Fruit fly (Drosophila melanogaster) whole organism, adult: ENCODE data around the gene Sgs4.

Experiments used
- CG11617 ChIP-seq: fragments of 200-800 bp; sonication (Bioruptor generic); optimal IDR thresholded peaks from 2 replicates; lab custom pipeline; 2017; ENCODE audit warnings: mild to moderate bottlenecking, missing biosample characterization, missing genetic modification reagents, missing genetic modification characterization
- CG12768 ChIP-seq: fragments of 200-800 bp; sonication (Bioruptor generic); optimal IDR thresholded peaks from 2 replicates; lab custom pipeline; 2017; ENCODE audit warnings: missing biosample characterization, missing genetic modification characterization, mild to moderate bottlenecking, moderate library complexity, missing genetic modification reagents
- CG14711 ChIP-seq: fragments of 200-800 bp; sonication (Bioruptor generic); optimal IDR thresholded peaks from 2 replicates; lab custom pipeline; 2018; ENCODE audit warnings: missing biosample characterization, mild to moderate bottlenecking, missing genetic modification characterization, moderate library complexity
- CG1620 ChIP-seq: fragments of 200-800 bp; sonication (Bioruptor generic); optimal IDR thresholded peaks from 2 replicates; lab custom pipeline; 2016; ENCODE audit warnings: missing biosample characterization, missing genetic modification characterization
- CG33017 ChIP-seq: fragments of 200-800 bp; sonication (Bioruptor generic); optimal IDR thresholded peaks from 2 replicates; lab custom pipeline; 2018; ENCODE audit warnings: missing biosample characterization, mild to moderate bottlenecking, missing genetic modification characterization, moderate library complexity
- CG5204 ChIP-seq: fragments of 200-800 bp; sonication (Bioruptor generic); optimal IDR thresholded peaks from 2 replicates; lab custom pipeline; 2016; ENCODE audit warnings: missing biosample characterization, missing genetic modification characterization
- CG7045 ChIP-seq: fragments of 200-800 bp; sonication (Bioruptor generic); optimal IDR thresholded peaks from 2 replicates; lab custom pipeline; 2017; ENCODE audit warnings: missing biosample characterization, mild to moderate bottlenecking, missing genetic modification characterization
- CG7101 ChIP-seq: fragments of 200-800 bp; sonication (Bioruptor generic); optimal IDR thresholded peaks from 2 replicates; lab custom pipeline; 2018; ENCODE audit warnings: missing biosample characterization, mild to moderate bottlenecking, missing genetic modification characterization, moderate library complexity
- Clk ChIP-seq: fragments of 200-800 bp; sonication (Bioruptor generic); optimal IDR thresholded peaks from 2 replicates; lab custom pipeline; 2017; ENCODE audit warnings: missing biosample characterization, missing genetic modification characterization
- Crg-1 ChIP-seq: fragments of 200-800 bp; sonication (Bioruptor generic); optimal IDR thresholded peaks from 2 replicates; lab custom pipeline; 2016; ENCODE audit warnings: missing biosample characterization, missing genetic modification characterization
- Hr96 ChIP-seq: fragments of 200-800 bp; sonication (Bioruptor generic); optimal IDR thresholded peaks from 2 replicates; lab custom pipeline; 2016; ENCODE audit warnings: missing biosample characterization, missing genetic modification characterization
- Mnt ChIP-seq: fragments of 200-800 bp; sonication (Bioruptor generic); optimal IDR thresholded peaks from 2 replicates; lab custom pipeline; 2016; ENCODE audit warnings: missing biosample characterization, mild to moderate bottlenecking, missing genetic modification characterization
- bab1 ChIP-seq: fragments of 200-800 bp; sonication (Bioruptor generic); optimal IDR thresholded peaks from 3 replicates; lab custom pipeline; 2019; ENCODE audit warnings: missing biosample characterization, mild to moderate bottlenecking, missing genetic modification characterization, moderate library complexity
- cic ChIP-seq: fragments of 200-800 bp; sonication (Bioruptor generic); optimal IDR thresholded peaks from 2 replicates; lab custom pipeline; 2017; ENCODE audit warnings: missing biosample characterization, mild to moderate bottlenecking, missing genetic modification characterization, moderate library complexity
- cnc ChIP-seq, 2 experiments: fragments of >200 bp; optimal IDR thresholded peaks; 2 replicates each; lab custom pipeline; 2017
- kay ChIP-seq: fragments of 200-800 bp; sonication (Bioruptor generic); peaks from one replicate; lab custom pipeline; 2016; ENCODE audit warnings: missing biosample characterization, missing genetic modification characterization, borderline replicate concordance
- ovo ChIP-seq: fragments of 200-800 bp; sonication (Bioruptor generic); optimal IDR thresholded peaks from 2 replicates; lab custom pipeline; 2016; ENCODE audit warnings: missing biosample characterization, missing genetic modification characterization
- pad ChIP-seq: fragments of 200-800 bp; sonication (Bioruptor generic); optimal IDR thresholded peaks from 3 replicates; lab custom pipeline; 2017; ENCODE audit warnings: missing biosample characterization, missing genetic modification characterization, mild to moderate bottlenecking, moderate library complexity, missing genetic modification reagents
- tj ChIP-seq: fragments of 200-800 bp; sonication (Bioruptor generic); optimal IDR thresholded peaks from 3 replicates; lab custom pipeline; 2017; ENCODE audit warnings: missing biosample characterization, mild to moderate bottlenecking, missing genetic modification characterization, moderate library complexity
- toe ChIP-seq: fragments of 200-800 bp; sonication (Bioruptor generic); optimal IDR thresholded peaks from 2 replicates; lab custom pipeline; 2016; ENCODE audit warnings: missing biosample characterization, missing genetic modification characterization

Gene Sgs4

DNA sequence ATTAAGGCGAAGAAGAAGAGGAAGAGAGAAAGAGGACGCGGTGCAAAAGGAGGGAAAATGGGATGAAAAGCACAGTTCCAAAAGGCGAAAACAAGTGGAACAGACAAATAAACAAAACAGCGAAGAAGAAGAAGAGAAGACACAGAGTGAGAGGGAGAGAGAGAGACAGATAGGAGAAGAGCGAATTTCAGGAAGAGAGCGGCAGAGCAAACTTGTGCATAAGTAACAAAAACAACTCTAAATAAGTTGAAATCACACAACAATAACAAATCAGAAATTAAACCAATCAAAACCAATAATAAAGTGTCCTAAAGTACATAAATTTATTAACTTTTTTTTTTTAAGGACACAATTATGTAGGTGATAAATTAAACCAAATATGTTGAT is 45.6 kb downstream of the Sgs4 start:
- no peak for TF ChIP-seq cnc (optimal IDR thresholded peaks at IDR 0.05; lab: Kevin White, UChicago)
- no peak for TF ChIP-seq Crg-1 (GFP tag; lab: Kevin White, UChicago)
- no peak for TF ChIP-seq Mnt (GFP tag; lab: Kevin White, UChicago)
- TF ChIP-seq cic (GFP tag; lab: Kevin White, UChicago), result no peak
- no peak for TF ChIP-seq CG11617 (GFP tag; lab: Kevin White, UChicago)
- TF ChIP-seq Clk, result no peak
- TF ChIP-seq bab1 (GFP tag; lab: Kevin White, UChicago), result no peak
- no peak for TF ChIP-seq CG33017 (tag; lab: Kevin White, UChicago)
- no peak for TF ChIP-seq CG5204 (GFP tag; lab: Kevin White, UChicago)
- no peak for TF ChIP-seq tj (GFP tag; lab: Kevin White, UChicago)
- TF ChIP-seq CG7045, result no peak
- TF ChIP-seq toe (GFP tag; lab: Kevin White, UChicago), result no peak
- TF ChIP-seq ovo (GFP tag; lab: Kevin White, UChicago), result no peak
- no peak for TF ChIP-seq CG1620
- TF ChIP-seq CG12768, result no peak
- TF ChIP-seq Hr96 (GFP tag; lab: Kevin White, UChicago), result no peak
- TF ChIP-seq CG14711 (tag; lab: Kevin White, UChicago), result no peak
- TF ChIP-seq CG7101 (tag; lab: Kevin White, UChicago), result no peak
- no peak for TF ChIP-seq kay (GFP tag; lab: Kevin White, UChicago)

DNA sequence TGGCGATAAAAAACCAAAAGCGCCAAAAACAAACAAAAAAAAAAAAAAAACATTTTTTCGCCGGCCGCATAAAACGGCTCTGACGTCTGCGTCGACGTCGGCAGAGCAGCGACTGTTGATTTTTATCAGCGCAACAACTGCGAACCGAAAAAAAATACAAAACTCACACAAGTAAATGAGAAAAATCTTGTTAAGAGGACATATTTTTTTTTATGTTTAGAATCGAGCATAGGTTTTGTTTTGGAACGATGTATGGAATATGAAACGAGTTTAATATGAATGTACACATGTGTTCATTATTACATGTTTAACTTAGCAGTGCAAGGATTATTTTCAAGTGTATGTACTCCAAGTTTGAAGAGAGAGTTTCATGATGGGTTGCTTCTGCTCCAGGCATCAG is 46.1 kb downstream of the Sgs4 start:
- TF ChIP-seq CG11617 (GFP tag; lab: Kevin White, UChicago) (no peak), bab1 (GFP tag; lab: Kevin White, UChicago) (no peak), Mnt (GFP tag; lab: Kevin White, UChicago) (no peak), tj (GFP tag; lab: Kevin White, UChicago) (no peak), Hr96 (GFP tag; lab: Kevin White, UChicago) (no peak), Clk (no peak), pad (no peak)

DNA sequence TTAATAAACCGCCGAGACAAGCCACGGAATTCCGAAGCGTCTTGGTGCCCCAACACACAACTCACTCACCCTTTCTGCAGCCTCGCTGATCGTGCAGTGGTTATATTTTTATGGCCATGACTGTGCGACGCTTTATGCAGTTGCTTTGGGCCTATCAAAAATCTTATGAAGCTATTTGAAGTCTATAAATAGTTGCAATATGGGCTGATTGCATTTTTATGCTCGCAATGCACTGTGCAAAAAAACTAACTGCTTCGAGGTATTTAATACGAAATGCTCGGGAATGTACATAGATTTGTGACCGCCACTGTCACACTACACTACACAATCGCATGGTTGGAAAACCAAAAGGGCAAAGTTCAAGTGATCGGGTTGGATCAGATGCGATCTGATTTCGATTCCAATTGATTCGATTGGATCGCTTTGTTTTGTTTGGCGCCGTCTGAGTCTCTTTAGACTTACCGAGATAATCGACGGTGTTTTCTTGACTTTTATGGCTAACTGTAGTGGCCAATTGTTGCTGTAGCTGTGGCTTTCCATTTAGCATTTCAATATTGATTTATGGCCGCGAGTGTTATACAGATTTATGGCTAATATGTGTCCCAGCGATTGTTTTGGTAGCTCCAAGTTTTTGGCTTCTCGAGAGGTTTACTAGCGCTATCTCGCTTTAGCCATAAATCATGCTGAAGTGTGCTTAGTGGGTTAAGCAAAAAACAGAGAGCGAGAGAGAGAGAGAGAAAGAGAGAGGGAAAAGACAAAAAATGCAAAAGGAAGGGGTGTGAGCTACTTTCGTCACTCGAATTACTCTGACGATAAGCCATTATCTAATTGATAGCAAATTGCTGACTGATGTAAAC is 47.8 kb downstream of the Sgs4 start:
- TF ChIP-seq tj (GFP tag; lab: Kevin White, UChicago), result no peak
- no peak for TF ChIP-seq CG7045
- TF ChIP-seq CG1620, result no peak
- no peak for TF ChIP-seq pad
- TF ChIP-seq kay (GFP tag; lab: Kevin White, UChicago), result no peak
- no peak for TF ChIP-seq CG5204 (GFP tag; lab: Kevin White, UChicago)
- TF ChIP-seq CG12768, result no peak
- TF ChIP-seq ovo (GFP tag; lab: Kevin White, UChicago), result no peak
- TF ChIP-seq Hr96 (GFP tag; lab: Kevin White, UChicago), result no peak
- no peak for TF ChIP-seq CG33017 (tag; lab: Kevin White, UChicago)
- TF ChIP-seq CG11617 (GFP tag; lab: Kevin White, UChicago), result no peak
- TF ChIP-seq cic (GFP tag; lab: Kevin White, UChicago), result no peak
- TF ChIP-seq CG14711 (tag; lab: Kevin White, UChicago), result no peak
- TF ChIP-seq Crg-1 (GFP tag; lab: Kevin White, UChicago), result no peak
- no peak for TF ChIP-seq Mnt (GFP tag; lab: Kevin White, UChicago)
- no peak for TF ChIP-seq CG7101 (tag; lab: Kevin White, UChicago)
- no peak for TF ChIP-seq toe (GFP tag; lab: Kevin White, UChicago)
- no peak for TF ChIP-seq bab1 (GFP tag; lab: Kevin White, UChicago)
- TF ChIP-seq cnc (optimal IDR thresholded peaks at IDR 0.05; lab: Kevin White, UChicago), result no peak

DNA sequence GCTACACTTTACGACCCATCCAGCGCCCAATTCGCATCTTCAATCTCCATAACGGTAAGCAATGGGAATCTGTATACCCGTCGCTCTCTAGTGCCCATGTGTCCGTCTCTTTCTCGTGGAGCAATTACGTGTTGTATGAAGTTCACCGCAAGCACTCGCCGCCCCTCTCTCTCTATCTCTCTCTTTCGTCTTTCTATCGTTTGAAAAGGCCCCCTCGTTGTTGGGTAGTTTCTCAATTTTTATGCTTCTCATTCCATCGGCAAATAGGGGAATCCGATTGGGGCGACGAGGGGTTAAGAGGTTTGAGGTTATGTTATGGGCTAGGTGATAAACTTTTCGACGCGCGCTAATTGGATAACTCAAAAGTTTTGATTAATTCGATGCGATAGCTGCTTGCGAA is 49.0 kb downstream of the Sgs4 start:
- TF ChIP-seq Crg-1 (GFP tag; lab: Kevin White, UChicago) (no peak), CG14711 (tag; lab: Kevin White, UChicago) (no peak)
